Worm (Caenorhabditis elegans) whole organism, late embryonic: ENCODE data around the gene gei-1.

Source experiments
- ama-1 ChIP-seq: fragments of 150-350 bp; optimal IDR thresholded peaks from 2 replicates; lab custom pipeline; 2014
- ceh-24 ChIP-seq: sonication (generic microtip); optimal IDR thresholded peaks from 2 replicates; lab custom pipeline; 2016; ENCODE audit warnings: mild to moderate bottlenecking, missing genetic modification characterization, missing compliant biosample characterization
- unc-86 ChIP-seq: sonication (generic microtip); optimal IDR thresholded peaks from 2 replicates; lab custom pipeline; 2016; ENCODE audit warnings: missing genetic modification characterization, missing compliant biosample characterization

ce11 chrIII:3317887-3318286, 26.8 kb upstream of the gei-1 start:
- TF ChIP-seq unc-86 (tag; lab: Kevin White, UChicago) (no peak), ama-1 (no peak), ceh-24 (tag; lab: Kevin White, UChicago) (no peak)
